Worm (Caenorhabditis elegans): ENCODE measurements around the gene cchl-1.

DNA sequence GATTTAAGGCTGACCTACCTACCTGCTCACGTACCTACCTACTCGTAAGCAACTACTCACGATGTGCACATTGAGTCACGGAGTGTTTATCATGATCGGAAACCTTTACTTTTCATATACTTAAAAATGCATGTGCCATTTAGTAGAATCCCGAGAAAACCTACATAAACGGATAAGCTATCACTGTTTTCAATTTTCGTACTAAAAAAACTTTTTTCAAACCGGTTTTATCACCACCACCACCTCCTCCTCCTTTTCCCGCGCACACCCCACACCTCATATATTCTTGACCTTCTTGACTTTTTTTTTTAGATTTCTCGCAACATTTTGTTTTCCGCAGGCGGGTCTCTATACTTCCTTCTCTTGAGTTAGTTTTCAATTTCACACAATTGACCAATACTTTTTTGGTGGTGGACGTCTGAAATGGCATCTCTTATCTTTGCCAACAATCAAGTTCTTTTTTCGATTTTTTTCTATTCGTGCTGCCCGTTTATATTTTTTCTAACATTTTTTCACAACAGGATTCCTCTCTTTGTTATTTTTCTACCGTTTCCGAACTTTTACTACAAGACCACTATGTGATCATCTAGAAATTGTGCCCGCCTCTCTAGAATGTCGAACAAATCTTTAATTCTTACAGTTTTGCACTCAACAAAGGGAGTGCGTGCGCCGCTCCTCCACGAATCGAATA lies 33.5 kb downstream of the cchl-1 start, which contains the start of gene srap-1:
- no peak for TF ChIP-seq F33H1.4 (GFP tag; IDR thresholded peaks at IDR 0.05)
- TF ChIP-seq somi-1 (GFP tag; optimal IDR thresholded peaks at IDR 0.05) = no peak
- TF ChIP-seq K12H6.12 (tag; optimal IDR thresholded peaks at IDR 0.05) = no peak
- TF ChIP-seq Y67H2A.10 (GFP tag; conservative IDR thresholded peaks at IDR 0.05) = no peak
- no peak for TF ChIP-seq F52B5.7 (tag; optimal IDR thresholded peaks at IDR 0.05)

Measured in whole organism, young adult.